Worm (Caenorhabditis elegans) whole organism, L3 larva: ENCODE data around the gene T27A8.2.
A peak's percentile ranks its signal among the peaks of the same experiment; 100 is the strongest.

Experiments used
- ZK546.5 ChIP-seq: sonication (generic microtip); optimal IDR thresholded peaks from 2 replicates; lab custom pipeline; 2017; ENCODE audit warnings: missing biosample characterization, missing genetic modification characterization
- aly-2 ChIP-seq: fragments of 150-350 bp; optimal IDR thresholded peaks from 2 replicates; lab custom pipeline; 2014; ENCODE audit warnings: missing biosample characterization, missing genetic modification characterization
- ama-1 ChIP-seq: fragments of 150-350 bp; optimal IDR thresholded peaks from 2 replicates; lab custom pipeline; 2018
- daf-12 ChIP-seq: fragments of 150-350 bp; optimal IDR thresholded peaks from 2 replicates; lab custom pipeline; 2014; ENCODE audit warnings: missing biosample characterization, missing genetic modification reagents, missing genetic modification characterization
- egl-27 ChIP-seq: sonication (generic microtip); optimal IDR thresholded peaks from 4 replicates; lab custom pipeline; 2017; ENCODE audit warnings: missing biosample characterization, missing genetic modification reagents, missing genetic modification characterization
- fkh-10 ChIP-seq: sonication (generic microtip); optimal IDR thresholded peaks from 2 replicates; lab custom pipeline; 2017; ENCODE audit warnings: missing biosample characterization, missing genetic modification reagents, missing genetic modification characterization
- fkh-2 ChIP-seq: fragments of 150-350 bp; optimal IDR thresholded peaks from 2 replicates; lab custom pipeline; 2014; ENCODE audit warnings: missing biosample characterization, missing genetic modification reagents, missing genetic modification characterization
- lin-39 ChIP-seq: fragments of 150-350 bp; optimal IDR thresholded peaks from 2 replicates; lab custom pipeline; 2018; ENCODE audit warnings: missing biosample characterization, missing genetic modification reagents, missing genetic modification characterization
- nhr-23 ChIP-seq: fragments of 150-350 bp; optimal IDR thresholded peaks from 2 replicates; lab custom pipeline; 2014; ENCODE audit warnings: missing biosample characterization, missing genetic modification reagents, missing genetic modification characterization
- nhr-237 ChIP-seq: fragments of 150-350 bp; optimal IDR thresholded peaks from 2 replicates; lab custom pipeline; 2014; ENCODE audit warnings: missing biosample characterization, missing genetic modification characterization
- pha-4 ChIP-seq: fragments of 150-350 bp; optimal IDR thresholded peaks from 2 replicates; lab custom pipeline; 2014; ENCODE audit warnings: missing biosample characterization, missing genetic modification reagents, missing genetic modification characterization
- snpc-4 ChIP-seq: fragments of 150-350 bp; optimal IDR thresholded peaks from 2 replicates; lab custom pipeline; 2014; ENCODE audit warnings: missing biosample characterization, missing genetic modification characterization
- ztf-11 ChIP-seq: fragments of 150-350 bp; optimal IDR thresholded peaks from 2 replicates; lab custom pipeline; 2014; ENCODE audit warnings: missing biosample characterization, missing genetic modification characterization
- ztf-4 ChIP-seq: fragments of 150-350 bp; optimal IDR thresholded peaks from 2 replicates; lab custom pipeline; 2014; ENCODE audit warnings: missing biosample characterization, missing genetic modification characterization

DNA sequence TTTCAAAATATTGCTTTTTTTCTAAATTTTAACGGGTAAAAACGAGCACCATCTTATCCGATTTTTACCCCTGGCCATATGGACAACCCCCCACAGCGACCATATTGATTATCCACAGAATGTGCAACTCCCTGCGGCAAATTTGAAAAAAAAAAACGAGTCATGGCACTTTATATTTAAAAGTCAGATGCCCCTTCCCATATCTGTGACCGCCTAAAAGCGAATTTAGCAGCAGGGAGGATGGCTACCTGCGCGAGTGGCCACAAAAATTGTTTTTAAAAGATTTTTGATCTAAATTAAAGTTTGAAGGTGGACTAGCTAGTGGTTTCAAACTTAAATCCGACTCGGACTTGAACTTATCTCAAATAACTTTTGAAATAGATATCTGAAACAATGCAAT, 2.3 kb downstream of the T27A8.2 start:
- TF ChIP-seq lin-39 (tag; lab: Kevin White, UChicago): peak; percentile 99
- peak; percentile 50 for TF ChIP-seq ztf-11 (tag; lab: Kevin White, UChicago)
- TF ChIP-seq fkh-10 (GFP tag; lab: Kevin White, UChicago): peak; percentile 98
- TF ChIP-seq egl-27 (tag; lab: Kevin White, UChicago): peak; percentile 94
- TF ChIP-seq ztf-4 (tag; lab: Kevin White, UChicago): peak; percentile 88
- peak; percentile 2 for TF ChIP-seq ama-1 (lab: Kevin White, UChicago)
- peak; percentile 98 for TF ChIP-seq pha-4 (tag; lab: Kevin White, UChicago)
- TF ChIP-seq nhr-23 (tag; lab: Kevin White, UChicago): peak; percentile 98
- TF ChIP-seq fkh-2: peak; percentile 71
- peak; percentile 92 for TF ChIP-seq aly-2 (tag; lab: Kevin White, UChicago)
- peak; percentile 90 for TF ChIP-seq daf-12
- TF ChIP-seq snpc-4 (tag; lab: Kevin White, UChicago): peak; percentile 96
- peak; percentile 85 for TF ChIP-seq nhr-237 (tag; lab: Kevin White, UChicago)
- peak; percentile 63 for TF ChIP-seq ZK546.5 (tag; lab: Kevin White, UChicago)
